Worm (Caenorhabditis elegans) whole organism, L2 larva: ENCODE measurements around the gene nstp-9.
A peak's percentile ranks its signal among the peaks of the same experiment; 100 is the strongest.

Experiments used
- Y55F3AM.14 ChIP-seq: fragments of 200-800 bp; sonication (Bioruptor generic); optimal IDR thresholded peaks from 2 replicates; lab custom pipeline; 2018; ENCODE audit warnings: mild to moderate bottlenecking, missing genetic modification characterization, missing compliant biosample characterization
- crh-2 ChIP-seq: sonication (generic microtip); optimal IDR thresholded peaks from 2 replicates; lab custom pipeline; 2017; ENCODE audit warnings: missing biosample characterization, missing genetic modification characterization
- elt-1 ChIP-seq: fragments of 150-350 bp; optimal IDR thresholded peaks from 2 replicates; lab custom pipeline; 2014; ENCODE audit warnings: missing biosample characterization, missing genetic modification characterization
- fos-1 ChIP-seq: fragments of 150-350 bp; optimal IDR thresholded peaks from 2 replicates; lab custom pipeline; 2014; ENCODE audit warnings: missing biosample characterization, missing genetic modification characterization
- mdl-1 ChIP-seq, 2 experiments: fragments of 150-350 bp in 1 of 2; sonication (generic microtip) in 1 of 2; optimal IDR thresholded peaks; 2 replicates each; lab custom pipeline; 2017; ENCODE audit warnings: missing biosample characterization in 2 of 2, missing genetic modification characterization in 2 of 2
- nhr-11 ChIP-seq: fragments of 150-350 bp; optimal IDR thresholded peaks from 2 replicates; lab custom pipeline; 2014; ENCODE audit warnings: missing biosample characterization, missing genetic modification characterization
- nhr-129 ChIP-seq: fragments of 150-350 bp; optimal IDR thresholded peaks from 2 replicates; lab custom pipeline; 2014; ENCODE audit warnings: missing biosample characterization, missing genetic modification characterization
- nhr-6 ChIP-seq: fragments of 150-350 bp; optimal IDR thresholded peaks from 2 replicates; lab custom pipeline; 2014; ENCODE audit warnings: missing biosample characterization, missing genetic modification characterization
- sem-4 ChIP-seq: fragments of 150-350 bp; optimal IDR thresholded peaks from 2 replicates; lab custom pipeline; 2014; ENCODE audit warnings: missing biosample characterization, missing genetic modification reagents, missing genetic modification characterization
- ztf-4 ChIP-seq: fragments of 150-350 bp; optimal IDR thresholded peaks from 2 replicates; lab custom pipeline; 2014; ENCODE audit warnings: missing biosample characterization, missing genetic modification characterization

nstp-9 gene

ce11 chrX:10877138-10877743, 42.3 kb downstream of the nstp-9 start, which contains the start of gene pgp-6:
Gene pgp-6 (minus strand): TSS chrX:10877425.
- TF ChIP-seq ztf-4 (tag; lab: Kevin White, UChicago) (no peak), Y55F3AM.14 (GFP tag; lab: Kevin White, UChicago) (no peak), fos-1 (tag; lab: Kevin White, UChicago) (peak; percentile 67), nhr-129 (tag; lab: Kevin White, UChicago) (peak; percentile 21), crh-2 (tag; lab: Kevin White, UChicago) (peak; percentile 36)
- TF ChIP-seq, all 48 proteins: peak for 3

DNA sequence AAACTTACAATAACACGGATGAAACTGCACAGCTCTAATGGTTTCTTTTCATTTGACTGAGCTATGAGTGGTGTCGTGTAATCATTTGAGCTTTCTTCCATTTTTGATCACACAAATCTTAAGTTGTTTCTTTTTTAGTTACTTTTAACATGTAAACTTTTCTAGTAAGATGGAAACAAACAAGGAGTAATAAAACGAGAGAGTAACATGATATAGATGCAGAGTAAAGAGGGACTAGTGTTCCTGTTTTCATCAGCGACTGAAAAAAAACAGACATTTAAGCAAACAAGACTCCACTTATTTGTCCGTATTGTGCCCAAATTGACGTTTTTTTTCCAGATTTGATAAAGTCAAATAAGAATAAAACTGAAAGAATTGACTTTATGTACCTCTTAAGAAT, 49.4 kb downstream of the nstp-9 start, which contains the start of gene pgp-7:
Gene pgp-7, minus strand, starts transcription at position 101 of the 400 bp plus-strand sequence.
- TF ChIP-seq nhr-11 (tag; lab: Kevin White, UChicago) (no peak), Y55F3AM.14 (GFP tag; lab: Kevin White, UChicago) (no peak), nhr-6 (no peak), sem-4 (tag; lab: Kevin White, UChicago) (no peak), mdl-1 (tag; optimal IDR thresholded peaks at IDR 0.05; lab: Kevin White, UChicago) (no peak), elt-1 (tag; lab: Kevin White, UChicago) (no peak)
